Fruit fly (Drosophila melanogaster) whole organism, embryonic: ENCODE data around the gene CG3349.

Source experiments
- CG12104 ChIP-seq: fragments of 200-800 bp; sonication (Bioruptor generic); optimal IDR thresholded peaks from 3 replicates; lab custom pipeline; 2016; ENCODE audit warnings: missing biosample characterization, missing genetic modification characterization
- CG16815 ChIP-seq: fragments of 200-800 bp; sonication (Bioruptor generic); optimal IDR thresholded peaks from 3 replicates; lab custom pipeline; 2017; ENCODE audit warnings: missing biosample characterization, mild to moderate bottlenecking, missing genetic modification characterization
- CG31441 ChIP-seq: fragments of 200-800 bp; sonication (Bioruptor generic); IDR thresholded peaks from 2 replicates; pipeline ENCODE4 v1.3.6; 2022; ENCODE audit warnings: missing biosample characterization, missing genetic modification characterization
- CG4820 ChIP-seq: fragments of 200-800 bp; sonication (Bioruptor generic); optimal IDR thresholded peaks from 3 replicates; lab custom pipeline; 2016; ENCODE audit warnings: missing biosample characterization, missing genetic modification characterization
- CG8765 ChIP-seq: fragments of 200-800 bp; sonication (Bioruptor generic); IDR thresholded peaks from 2 replicates; pipeline ENCODE4 v1.3.6; 2022; ENCODE audit warnings: missing biosample characterization, missing genetic modification characterization
- CG9727 ChIP-seq: fragments of 200-800 bp; sonication (Bioruptor generic); optimal IDR thresholded peaks from 3 replicates; lab custom pipeline; 2017; ENCODE audit warnings: missing biosample characterization, mild to moderate bottlenecking, missing genetic modification characterization
- HmgZ ChIP-seq: fragments of 200-800 bp; sonication (Bioruptor generic); optimal IDR thresholded peaks from 2 replicates; lab custom pipeline; 2018; ENCODE audit warnings: missing biosample characterization, mild to moderate bottlenecking, missing genetic modification characterization
- Mes4 ChIP-seq: fragments of 200-800 bp; sonication (Bioruptor generic); optimal IDR thresholded peaks from 2 replicates; lab custom pipeline; 2016; ENCODE audit warnings: missing biosample characterization, missing genetic modification characterization
- eve ChIP-seq, 2 experiments: fragments of >200 bp; optimal IDR thresholded peaks; 2 replicates each; lab custom pipeline; 2017; ENCODE audit warnings: missing biosample characterization in 2 of 2, missing genetic modification characterization in 2 of 2
- lilli ChIP-seq: fragments of 200-800 bp; sonication (Bioruptor generic); optimal IDR thresholded peaks from 3 replicates; lab custom pipeline; 2016; ENCODE audit warnings: missing biosample characterization, missing genetic modification characterization

DNA sequence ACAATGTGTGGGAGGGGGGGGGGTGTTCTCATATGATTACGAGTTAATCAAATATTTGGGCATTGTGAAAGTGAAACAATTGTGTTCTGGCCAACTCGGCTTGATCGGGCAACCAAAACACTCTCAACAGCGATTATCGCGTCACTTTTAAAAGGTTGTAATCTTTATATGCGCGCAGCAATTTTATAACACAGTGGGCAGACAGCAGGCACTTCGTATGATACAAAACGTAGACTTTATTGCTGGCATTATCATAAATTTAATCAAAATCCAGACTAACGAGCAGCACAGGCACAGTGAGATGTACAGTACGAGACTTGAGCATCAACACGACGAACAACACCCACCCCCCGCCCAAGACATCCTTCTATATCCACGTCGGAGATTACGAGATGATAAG lies 13.4 kb downstream of the CG3349 start:
- TF ChIP-seq CG16815, result no peak
- no peak for TF ChIP-seq lilli (GFP tag; lab: Kevin White, UChicago)
- TF ChIP-seq CG31441 (GFP tag; lab: Robert Waterston, UW), result no peak
- TF ChIP-seq CG4820, result no peak
- no peak for TF ChIP-seq Mes4 (GFP tag; lab: Kevin White, UChicago)
- TF ChIP-seq HmgZ (tag; lab: Kevin White, UChicago), result peak; percentile 20
- TF ChIP-seq CG8765, result no peak
- no peak for TF ChIP-seq CG12104
- no peak for TF ChIP-seq eve (GFP tag; optimal IDR thresholded peaks at IDR 0.05; lab: Kevin White, UChicago)
- no peak for TF ChIP-seq CG9727 (GFP tag; lab: Kevin White, UChicago)
